Fruit fly (Drosophila melanogaster) whole organism: Measurements from ENCODE around the gene CG14013.

ENCODE experiments used
- psq ChIP-seq: fragments of >200 bp; optimal IDR thresholded peaks from 2 replicates; lab custom pipeline; 2017
- usp ChIP-seq: fragments of >200 bp; optimal IDR thresholded peaks from 2 replicates; lab custom pipeline; 2017; ENCODE audit warnings: missing biosample characterization, missing genetic modification characterization, mixed read lengths

DNA sequence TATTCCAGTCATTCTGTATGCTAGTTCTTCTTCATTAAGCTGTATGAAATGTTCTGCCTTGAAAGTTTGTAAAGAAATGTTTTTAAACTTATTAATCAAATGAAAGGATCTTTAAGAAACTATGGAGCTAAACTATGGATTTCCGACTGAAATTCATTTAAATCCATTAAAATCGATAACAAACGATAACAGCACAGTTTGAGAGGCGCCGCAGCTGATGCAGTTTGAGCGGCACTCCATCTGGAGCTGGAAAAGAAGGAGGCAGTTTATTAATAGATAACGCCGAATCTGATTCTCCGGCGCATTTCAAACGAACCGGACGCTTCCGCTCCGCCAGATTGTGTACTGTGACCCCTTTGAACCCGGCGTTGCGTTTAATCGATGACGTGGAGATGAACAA lies 25.8 kb downstream of the CG14013 start, which contains the start of gene CG31915:
- TF ChIP-seq usp (GFP tag; lab: Kevin White, UChicago) (no peak), psq (no peak)
